Worm (Caenorhabditis elegans): Measurements from ENCODE around the gene ppfr-4.

- TF ChIP-seq flt-1 (GFP tag; IDR thresholded peaks at IDR 0.05) (no peak), cog-1 (tag; optimal IDR thresholded peaks at IDR 0.05) (no peak), ztf-29 (GFP tag; IDR thresholded peaks at IDR 0.05) (no peak), tab-1 (GFP tag; IDR thresholded peaks at IDR 0.05) (no peak), ztf-23 (GFP tag; IDR thresholded peaks at IDR 0.05) (no peak), klf-2 (GFP tag; conservative IDR thresholded peaks at IDR 0.05) (no peak), med-1 (GFP tag; optimal IDR thresholded peaks at IDR 0.05; ENCODE audit: insufficient read depth) (no peak)
Observed at ce11 chrIII:2622870-2623269, 3.1 kb downstream of the ppfr-4 start, which contains the start of gene Y71H2B.2.

Measured in whole organism, midembryonic.